Worm (Caenorhabditis elegans): ENCODE data around the gene F49F1.15.

ce11 chrIV:4139022-4139421, 24.6 kb upstream of the F49F1.15 start, which contains the start of gene F49F1.10:
- TF ChIP-seq ztf-11 (tag; optimal IDR thresholded peaks at IDR 0.05) (no peak), sptf-1 (tag; optimal IDR thresholded peaks at IDR 0.05) (no peak), snpc-4 (tag; optimal IDR thresholded peaks at IDR 0.05) (no peak), lin-13 (tag; optimal IDR thresholded peaks at IDR 0.05) (no peak), elt-1 (tag; optimal IDR thresholded peaks at IDR 0.05; ENCODE audit: borderline replicate concordance, insufficient read depth) (no peak), unc-62 (GFP tag; optimal IDR thresholded peaks at IDR 0.05) (no peak), elt-3 (tag; optimal IDR thresholded peaks at IDR 0.05) (no peak), bed-3 (GFP tag; optimal IDR thresholded peaks at IDR 0.05) (no peak)

All from whole organism, mixed stage, embryonic.